Fruit fly (Drosophila melanogaster) whole organism, embryonic: ENCODE data around the gene SPH93.

Source experiments
- CG10147 ChIP-seq: fragments of 200-800 bp; sonication (Bioruptor generic); optimal IDR thresholded peaks from 2 replicates; lab custom pipeline; 2019; ENCODE audit warnings: missing biosample characterization, mild to moderate bottlenecking, missing genetic modification characterization, moderate library complexity
- CG10321 ChIP-seq: fragments of 200-800 bp; sonication (Bioruptor generic); IDR thresholded peaks from 2 replicates; pipeline ENCODE4 v1.3.6; 2022; ENCODE audit warnings: missing biosample characterization, missing genetic modification characterization
- CG13296 ChIP-seq: fragments of 200-800 bp; sonication (Bioruptor generic); optimal IDR thresholded peaks from 3 replicates; lab custom pipeline; 2018; ENCODE audit warnings: missing biosample characterization, mild to moderate bottlenecking, missing genetic modification characterization
- CG14860 ChIP-seq: fragments of 200-800 bp; sonication (Bioruptor generic); IDR thresholded peaks from 3 replicates; pipeline ENCODE4 v1.3.6; 2022; ENCODE audit warnings: missing biosample characterization, missing genetic modification characterization; ENCODE audit not compliant: partially characterized antibody
- CG15514 ChIP-seq: fragments of 200-800 bp; sonication (Bioruptor generic); optimal IDR thresholded peaks from 3 replicates; lab custom pipeline; 2017; ENCODE audit warnings: missing biosample characterization, missing genetic modification characterization, mild to moderate bottlenecking, moderate library complexity, missing genetic modification reagents
- CG1647 ChIP-seq: fragments of 200-800 bp; sonication (Bioruptor generic); optimal IDR thresholded peaks from 3 replicates; lab custom pipeline; 2016; ENCODE audit warnings: missing biosample characterization, missing genetic modification characterization
- CG1832 ChIP-seq: fragments of 200-800 bp; sonication (Bioruptor generic); optimal IDR thresholded peaks from 2 replicates; lab custom pipeline; 2017; ENCODE audit warnings: missing biosample characterization, mild to moderate bottlenecking, missing genetic modification characterization, inconsistent platforms
- CG18476 ChIP-seq: fragments of 200-800 bp; sonication (Bioruptor generic); optimal IDR thresholded peaks from 2 replicates; lab custom pipeline; 2016; ENCODE audit warnings: missing biosample characterization, mild to moderate bottlenecking, missing genetic modification characterization
- CG18619 ChIP-seq: fragments of 200-800 bp; sonication (Bioruptor generic); optimal IDR thresholded peaks from 3 replicates; lab custom pipeline; 2017; ENCODE audit warnings: missing biosample characterization, mild to moderate bottlenecking, missing genetic modification characterization
- CG3726 ChIP-seq: fragments of 200-800 bp; sonication (Bioruptor generic); IDR thresholded peaks from 3 replicates; pipeline ENCODE4, ENCODE4 v1.3.6; 2022; ENCODE audit warnings: missing biosample characterization, missing genetic modification characterization
- CG4617 ChIP-seq: fragments of 200-800 bp; sonication (Bioruptor generic); optimal IDR thresholded peaks from 3 replicates; lab custom pipeline; 2016; ENCODE audit warnings: missing biosample characterization, missing genetic modification characterization, borderline replicate concordance
- CG6813 ChIP-seq: fragments of 200-800 bp; sonication (Bioruptor generic); optimal IDR thresholded peaks from 2 replicates; lab custom pipeline; 2017; ENCODE audit warnings: missing biosample characterization, missing genetic modification characterization, mild to moderate bottlenecking, moderate library complexity, missing genetic modification reagents
- CG7372 ChIP-seq: fragments of 200-800 bp; sonication (Bioruptor generic); IDR thresholded peaks from 2 replicates; pipeline ENCODE4 v1.3.6; 2022; ENCODE audit warnings: missing biosample characterization, missing genetic modification characterization
- CG7987 ChIP-seq: fragments of 200-800 bp; sonication (Bioruptor generic); optimal IDR thresholded peaks from 2 replicates; lab custom pipeline; 2018; ENCODE audit warnings: missing biosample characterization, mild to moderate bottlenecking, missing genetic modification characterization, moderate library complexity
- CG8281 ChIP-seq: fragments of 200-800 bp; sonication (Bioruptor generic); optimal IDR thresholded peaks from 2 replicates; lab custom pipeline; 2018; ENCODE audit warnings: missing biosample characterization, mild to moderate bottlenecking, missing genetic modification characterization, moderate library complexity
- CG9215 ChIP-seq: fragments of 200-800 bp; sonication (Bioruptor generic); IDR thresholded peaks from 2 replicates; pipeline ENCODE4 v1.3.6; 2022; ENCODE audit warnings: missing biosample characterization, missing genetic modification characterization
- CG9727 ChIP-seq: fragments of 200-800 bp; sonication (Bioruptor generic); optimal IDR thresholded peaks from 3 replicates; lab custom pipeline; 2017; ENCODE audit warnings: missing biosample characterization, mild to moderate bottlenecking, missing genetic modification characterization
- CG9817 ChIP-seq: fragments of 200-800 bp; sonication (Bioruptor generic); optimal IDR thresholded peaks from 2 replicates; lab custom pipeline; 2018; ENCODE audit warnings: missing biosample characterization, mild to moderate bottlenecking, missing genetic modification characterization, moderate library complexity
- Dfd ChIP-seq, 2 experiments: fragments of >200 bp; optimal IDR thresholded peaks; 2 replicates each; lab custom pipeline; 2017; ENCODE audit warnings: missing biosample characterization in 2 of 2, missing genetic modification characterization in 2 of 2
- HLH54F ChIP-seq: fragments of 200-800 bp; sonication (Bioruptor generic); optimal IDR thresholded peaks from 3 replicates; lab custom pipeline; 2016; ENCODE audit warnings: missing biosample characterization, missing genetic modification characterization
- HmgD ChIP-seq: fragments of 200-800 bp; sonication (Bioruptor generic); optimal IDR thresholded peaks from 3 replicates; lab custom pipeline; 2016; ENCODE audit warnings: missing biosample characterization, missing genetic modification characterization
- MTF-1 ChIP-seq: fragments of 200-800 bp; sonication (Bioruptor generic); optimal IDR thresholded peaks from 2 replicates; lab custom pipeline; 2018; ENCODE audit warnings: missing biosample characterization, mild to moderate bottlenecking, missing genetic modification characterization, borderline replicate concordance
- Mad ChIP-seq: fragments of 200-800 bp; sonication (Bioruptor generic); optimal IDR thresholded peaks from 2 replicates; lab custom pipeline; 2016; ENCODE audit warnings: missing biosample characterization, missing genetic modification characterization
- Mes4 ChIP-seq: fragments of 200-800 bp; sonication (Bioruptor generic); optimal IDR thresholded peaks from 2 replicates; lab custom pipeline; 2016; ENCODE audit warnings: missing biosample characterization, missing genetic modification characterization
- Oli ChIP-seq: fragments of 200-800 bp; sonication (Bioruptor generic); optimal IDR thresholded peaks from 2 replicates; lab custom pipeline; 2018; ENCODE audit warnings: missing biosample characterization, mild to moderate bottlenecking, missing genetic modification characterization, moderate library complexity
- Side ChIP-seq: fragments of 200-800 bp; sonication (Bioruptor generic); optimal IDR thresholded peaks from 2 replicates; lab custom pipeline; 2016; ENCODE audit warnings: missing biosample characterization, missing genetic modification characterization
- Sry-δ ChIP-seq: fragments of 200-800 bp; sonication (Bioruptor generic); optimal IDR thresholded peaks from 2 replicates; lab custom pipeline; 2016; ENCODE audit warnings: missing biosample characterization, missing genetic modification characterization
- Tbp ChIP-seq: fragments of >200 bp; optimal IDR thresholded peaks from 2 replicates; lab custom pipeline; 2018; ENCODE audit warnings: missing biosample characterization, missing genetic modification characterization
- Xrp1 ChIP-seq: fragments of 200-800 bp; sonication (Bioruptor generic); IDR thresholded peaks from 2 replicates; pipeline ENCODE4 v1.3.6; 2022; ENCODE audit warnings: missing biosample characterization, missing genetic modification characterization
- ap ChIP-seq: fragments of 200-800 bp; sonication (Bioruptor generic); IDR thresholded peaks from 2 replicates; pipeline ENCODE4 v1.3.6; 2022; ENCODE audit warnings: missing biosample characterization, missing genetic modification characterization
- chm ChIP-seq: fragments of 200-800 bp; sonication (Bioruptor generic); IDR thresholded peaks from 2 replicates; pipeline ENCODE4 v1.3.6; 2022; ENCODE audit warnings: missing biosample characterization, missing genetic modification characterization
- chn ChIP-seq: fragments of 200-800 bp; sonication (Bioruptor generic); optimal IDR thresholded peaks from 2 replicates; lab custom pipeline; 2016; ENCODE audit warnings: missing biosample characterization, missing genetic modification characterization
- cwo ChIP-seq: fragments of 200-800 bp; sonication (Bioruptor generic); optimal IDR thresholded peaks from 3 replicates; lab custom pipeline; 2017; ENCODE audit warnings: missing biosample characterization, missing genetic modification characterization, mild to moderate bottlenecking, moderate library complexity, missing genetic modification reagents
- dmrt11E ChIP-seq: fragments of 200-800 bp; sonication (Bioruptor generic); optimal IDR thresholded peaks from 3 replicates; lab custom pipeline; 2018; ENCODE audit warnings: missing biosample characterization, mild to moderate bottlenecking, missing genetic modification characterization, moderate library complexity
- esg ChIP-seq: fragments of 200-800 bp; sonication (Bioruptor generic); conservative IDR thresholded peaks from 2 replicates; pipeline ENCODE4 v1.3.6; 2022; ENCODE audit warnings: missing biosample characterization, missing genetic modification characterization
- h ChIP-seq: fragments of >200 bp; optimal IDR thresholded peaks from 2 replicates; lab custom pipeline; 2017
- hth ChIP-seq: fragments of >200 bp; optimal IDR thresholded peaks from 2 replicates; lab custom pipeline; 2017; ENCODE audit warnings: inconsistent platforms
- jing ChIP-seq: fragments of 200-800 bp; sonication (Bioruptor generic); optimal IDR thresholded peaks from 2 replicates; lab custom pipeline; 2018; ENCODE audit warnings: missing biosample characterization, mild to moderate bottlenecking, missing genetic modification characterization
- jumu ChIP-seq: fragments of 200-800 bp; sonication (Bioruptor generic); optimal IDR thresholded peaks from 3 replicates; lab custom pipeline; 2016; ENCODE audit warnings: missing biosample characterization, missing genetic modification characterization
- klu ChIP-seq: fragments of 200-800 bp; sonication (Bioruptor generic); IDR thresholded peaks from 2 replicates; pipeline ENCODE4 v1.3.6; 2022; ENCODE audit warnings: missing biosample characterization, missing genetic modification characterization
- maf-S ChIP-seq: fragments of 200-800 bp; sonication (Bioruptor generic); optimal IDR thresholded peaks from 2 replicates; lab custom pipeline; 2016; ENCODE audit warnings: missing biosample characterization, missing genetic modification characterization
- otp ChIP-seq: fragments of 200-800 bp; sonication (Bioruptor generic); IDR thresholded peaks from 3 replicates; pipeline ENCODE4, ENCODE4 v1.3.6; 2022; ENCODE audit warnings: missing biosample characterization, missing genetic modification characterization
- sens ChIP-seq: fragments of 200-800 bp; sonication (Bioruptor generic); peaks from one replicate; lab custom pipeline; 2016; ENCODE audit warnings: missing biosample characterization, missing genetic modification characterization
- shn ChIP-seq: fragments of 200-800 bp; sonication (Bioruptor generic); optimal IDR thresholded peaks from 3 replicates; lab custom pipeline; 2016; ENCODE audit warnings: missing biosample characterization, missing genetic modification characterization
- slbo ChIP-seq: fragments of 200-800 bp; sonication (Bioruptor generic); IDR thresholded peaks from 2 replicates; pipeline ENCODE4 v1.3.6; 2022; ENCODE audit warnings: missing biosample characterization, missing genetic modification characterization
- tap ChIP-seq: fragments of 200-800 bp; optimal IDR thresholded peaks from 3 replicates; lab custom pipeline; 2019; ENCODE audit warnings: missing biosample characterization, mild to moderate bottlenecking, missing genetic modification characterization, moderate library complexity
- tna ChIP-seq: fragments of 200-800 bp; sonication (Bioruptor generic); IDR thresholded peaks from 2 replicates; pipeline ENCODE4 v1.3.6; 2022; ENCODE audit warnings: missing biosample characterization, missing genetic modification characterization; ENCODE audit not compliant: partially characterized antibody
- twi ChIP-seq: fragments of 200-800 bp; optimal IDR thresholded peaks from 2 replicates; lab custom pipeline; 2019; ENCODE audit warnings: missing biosample characterization, mild to moderate bottlenecking, missing genetic modification characterization, moderate library complexity
- zen2 ChIP-seq: fragments of 200-800 bp; sonication (Bioruptor generic); IDR thresholded peaks from 3 replicates; pipeline ENCODE4 v1.3.6; 2022; ENCODE audit warnings: missing biosample characterization, missing genetic modification characterization; ENCODE audit not compliant: partially characterized antibody
- zfh2 ChIP-seq: fragments of 200-800 bp; sonication (Bioruptor generic); optimal IDR thresholded peaks from 2 replicates; lab custom pipeline; 2016; ENCODE audit warnings: missing biosample characterization, missing genetic modification characterization

The SPH93 gene

dm6 chr2L:17480943-17481580 is 25.3 kb upstream of the SPH93 start, which contains the start of the genes fws and Lamtor3 (continued):
- TF ChIP-seq tna (GFP tag; lab: Robert Waterston, UW) (no peak; the same call in 1 of the 2 replicates), Mes4 (GFP tag; lab: Kevin White, UChicago) (peak; percentile 72), hth (lab: Kevin White, UChicago) (no peak), CG1647 (GFP tag; lab: Kevin White, UChicago) (peak; percentile 83), CG1832 (GFP tag; lab: Kevin White, UChicago) (no peak), h (lab: Kevin White, UChicago) (no peak), Xrp1 (GFP tag; lab: Robert Waterston, UW) (peak; percentile 99), chn (GFP tag; lab: Kevin White, UChicago) (peak; percentile 92), jumu (GFP tag; lab: Kevin White, UChicago) (peak; percentile 69), CG8281 (peak; percentile 88), CG13296 (GFP tag; lab: Kevin White, UChicago) (peak; percentile 96), jing (peak; percentile 96), maf-S (peak; percentile 86), chm (peak; percentile 99), CG9817 (tag; lab: Kevin White, UChicago) (peak; percentile 97), CG7987 (GFP tag; lab: Kevin White, UChicago) (peak; percentile 95), shn (GFP tag; lab: Kevin White, UChicago) (peak; percentile 85), Dfd (GFP tag; optimal IDR thresholded peaks at IDR 0.05; lab: Kevin White, UChicago) (no peak), MTF-1 (GFP tag; lab: Kevin White, UChicago) (peak; percentile 95), ap (GFP tag; lab: Robert Waterston, UW) (peak; percentile 98), zen2 (GFP tag; lab: Robert Waterston, UW) (no peak; the same call in 2 of the 3 replicates), HLH54F (GFP tag; lab: Kevin White, UChicago) (peak; percentile 92), CG10147 (GFP tag; lab: Kevin White, UChicago) (peak; percentile 96), klu (GFP tag; lab: Robert Waterston, UW) (peak; percentile 98), slbo (GFP tag; lab: Robert Waterston, UW) (peak; percentile 100), zfh2 (peak; percentile 97), CG15514 (GFP tag; lab: Kevin White, UChicago) (peak; percentile 94), Sry-δ (GFP tag; lab: Kevin White, UChicago) (peak; percentile 37), otp (GFP tag; lab: Robert Waterston, UW) (peak; percentile 98), HmgD (GFP tag; lab: Kevin White, UChicago) (no peak), Oli (tag; lab: Kevin White, UChicago) (peak; percentile 99), Tbp (GFP tag; lab: Kevin White, UChicago) (no peak), CG10321 (GFP tag; lab: Robert Waterston, UW) (peak; percentile 87), CG9727 (peak; percentile 97), sens (GFP tag; lab: Kevin White, UChicago) (peak; percentile 97), CG9215 (peak; percentile 98), cwo (GFP tag; lab: Kevin White, UChicago) (peak; percentile 95), Mad (peak; percentile 96), dmrt11E (tag; lab: Kevin White, UChicago) (peak; percentile 98), esg (GFP tag; lab: Robert Waterston, UW) (peak; percentile 99), CG18476 (GFP tag; lab: Kevin White, UChicago) (peak; percentile 94), twi (peak; percentile 92), CG7372 (peak; percentile 99), CG18619 (GFP tag; lab: Kevin White, UChicago) (peak; percentile 97), tap (tag; lab: Kevin White, UChicago) (peak; percentile 97), CG3726 (GFP tag; lab: Robert Waterston, UW) (peak; percentile 98), Side (GFP tag; lab: Kevin White, UChicago) (peak; percentile 72), CG4617 (GFP tag; lab: Kevin White, UChicago) (peak; percentile 95), CG14860 (GFP tag; lab: Robert Waterston, UW) (peak; percentile 59; the same call in 1 of the 3 replicates), CG6813 (peak; percentile 95)
